Worm (Caenorhabditis elegans): ENCODE results near the gene moc-3.
A peak's percentile ranks its signal among the peaks of the same experiment; 100 is the strongest.

The moc-3 gene

ce11 chrIV:8102231-8102630 is 28.1 kb upstream of the moc-3 start, which contains the start of gene Y42H9AR.5:
Gene Y42H9AR.5 (plus strand): TSS chrIV:8102531.
- TF ChIP-seq ceh-90 (tag; optimal IDR thresholded peaks at IDR 0.05) (no peak), lsy-2 (tag; optimal IDR thresholded peaks at IDR 0.05) (no peak), F16B12.6 (tag; optimal IDR thresholded peaks at IDR 0.05) (no peak), isw-1 (GFP tag; IDR thresholded peaks at IDR 0.05) (no peak)

DNA sequence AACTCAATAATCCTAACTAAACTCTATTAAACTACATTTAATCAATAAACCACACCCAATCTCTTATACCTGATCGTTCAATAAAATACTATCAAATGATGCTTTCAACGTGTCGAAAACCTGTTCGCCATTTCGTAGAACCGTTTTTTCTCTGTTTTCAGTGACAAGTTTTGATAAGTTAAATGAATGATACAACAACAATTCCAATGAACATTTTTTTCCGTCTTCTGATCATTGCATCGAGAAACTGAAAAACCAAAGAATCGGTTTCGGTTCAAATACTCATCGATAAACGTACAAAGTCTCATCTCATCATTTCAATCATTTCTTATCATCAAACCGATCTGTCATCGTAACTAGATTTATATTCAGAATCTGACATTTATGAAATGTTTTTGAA is 27.2 kb upstream of the moc-3 start:
- TF ChIP-seq ces-1 (GFP tag; optimal IDR thresholded peaks at IDR 0.05) (no peak), elt-3 (tag; optimal IDR thresholded peaks at IDR 0.05) (peak in 5 of 6 experiments; percentile 16 to 83 (median 64)), pag-3 (tag; optimal IDR thresholded peaks at IDR 0.05; ENCODE audit: borderline replicate concordance, insufficient read depth) (no peak), hlh-4 (tag; optimal IDR thresholded peaks at IDR 0.05) (no peak), snpc-4 (tag; optimal IDR thresholded peaks at IDR 0.05) (no peak), blmp-1 (tag; optimal IDR thresholded peaks at IDR 0.05) (peak; percentile 34), nhr-71 (tag; optimal IDR thresholded peaks at IDR 0.05) (peak; percentile 43), dsc-1 (tag; optimal IDR thresholded peaks at IDR 0.05) (no peak), nhr-90 (tag; optimal IDR thresholded peaks at IDR 0.05; ENCODE audit: poor library complexity) (peak; percentile 12), aly-2 (tag; optimal IDR thresholded peaks at IDR 0.05) (no peak), sup-37 (GFP tag; optimal IDR thresholded peaks at IDR 0.05) (no peak), lin-15B (tag; optimal IDR thresholded peaks at IDR 0.05) (no peak), unc-62 (GFP tag; optimal IDR thresholded peaks at IDR 0.05) (no peak), snu-23 (GFP tag; optimal IDR thresholded peaks at IDR 0.05) (peak; percentile 0), nhr-20 (tag; optimal IDR thresholded peaks at IDR 0.05) (peak; percentile 86), irx-1 (tag; optimal IDR thresholded peaks at IDR 0.05) (no peak), xbp-1 (tag; optimal IDR thresholded peaks at IDR 0.05) (no peak), tbx-2 (tag; optimal IDR thresholded peaks at IDR 0.05) (peak; percentile 32), lsy-2 (tag; optimal IDR thresholded peaks at IDR 0.05) (no peak), ceh-8 (GFP tag; optimal IDR thresholded peaks at IDR 0.05) (no peak), nhr-237 (tag; optimal IDR thresholded peaks at IDR 0.05) (no peak), lin-14 (GFP tag; optimal IDR thresholded peaks at IDR 0.05) (peak; percentile 26), lin-35 (GFP tag; optimal IDR thresholded peaks at IDR 0.05) (peak in 1 of 2 experiments; percentile 21), nhr-85 (tag) (peak; percentile 86)

- TF ChIP-seq ceh-8 (GFP tag; optimal IDR thresholded peaks at IDR 0.05) (no peak), dpl-1 (GFP tag; optimal IDR thresholded peaks at IDR 0.05) (no peak), efl-3 (GFP tag; optimal IDR thresholded peaks at IDR 0.05) (no peak), Y116A8C.19 (tag; optimal IDR thresholded peaks at IDR 0.05; ENCODE audit: borderline replicate concordance) (no peak), rnt-1 (tag; optimal IDR thresholded peaks at IDR 0.05) (no peak), C04F5.9 (tag; optimal IDR thresholded peaks at IDR 0.05) (no peak)
These were observed 25.3 kb upstream of the moc-3 start for ce11 chrIV:8105083-8105482.

ce11 chrIV:8107502-8107901 is 22.9 kb upstream of the moc-3 start, which contains the start of gene rabs-5:
Gene rabs-5 (minus strand): TSS chrIV:8107602.
- no peak for TF ChIP-seq zag-1 (tag; optimal IDR thresholded peaks at IDR 0.05)
- TF ChIP-seq lin-13 (GFP tag; optimal IDR thresholded peaks at IDR 0.05) = no peak
- no peak for TF ChIP-seq nhr-71 (tag; optimal IDR thresholded peaks at IDR 0.05)
- TF ChIP-seq isw-1 (GFP tag; IDR thresholded peaks at IDR 0.05) = no peak
- TF ChIP-seq C34B4.2 (tag; optimal IDR thresholded peaks at IDR 0.05) = no peak
- TF ChIP-seq rnt-1 (tag; optimal IDR thresholded peaks at IDR 0.05) = no peak
- TF ChIP-seq zip-4 (GFP tag; optimal IDR thresholded peaks at IDR 0.05) = no peak
- TF ChIP-seq ceh-88 (GFP tag; IDR thresholded peaks at IDR 0.05) = no peak
- no peak for TF ChIP-seq mdl-1 (tag; optimal IDR thresholded peaks at IDR 0.05)
- no peak for TF ChIP-seq egl-13 (tag; optimal IDR thresholded peaks at IDR 0.05)
- TF ChIP-seq unc-62 (GFP tag; optimal IDR thresholded peaks at IDR 0.05) = no peak
- no peak for TF ChIP-seq lsy-2 (tag; optimal IDR thresholded peaks at IDR 0.05)
- no peak for TF ChIP-seq alr-1 (tag; optimal IDR thresholded peaks at IDR 0.05; ENCODE audit: borderline replicate concordance)
- no peak for TF ChIP-seq hlh-17 (GFP tag; optimal IDR thresholded peaks at IDR 0.05; ENCODE audit: borderline replicate concordance)
- no peak for TF ChIP-seq C04F5.9 (tag; optimal IDR thresholded peaks at IDR 0.05)

Measured in whole organism, L1 larva.